Fruit fly (Drosophila melanogaster): Measurements from ENCODE around the gene Cht7.

Cht7 gene

DNA sequence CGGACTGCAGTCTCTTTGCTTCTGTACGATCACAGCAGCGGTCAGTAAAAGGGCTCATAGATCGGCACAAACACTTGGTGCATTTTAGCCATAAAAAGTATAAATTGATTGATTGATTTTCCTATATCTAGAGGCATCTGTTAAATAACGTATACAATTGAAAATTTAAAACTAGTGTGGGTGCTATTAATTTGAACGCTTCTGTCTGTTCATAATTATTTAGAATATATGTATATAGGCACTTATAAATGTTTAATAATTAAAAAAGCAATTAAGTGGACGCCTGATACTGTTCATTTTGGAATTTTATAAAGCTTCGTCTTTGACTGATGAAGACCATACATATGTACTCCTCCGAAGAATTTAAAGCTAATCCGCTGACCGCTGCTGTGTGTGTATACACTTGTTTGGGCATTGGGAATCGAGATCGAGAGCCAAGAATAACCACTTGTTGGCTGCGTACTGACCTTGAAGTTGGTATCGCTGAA, 61.5 kb downstream of the Cht7 start (continued):
- TF ChIP-seq usp (GFP tag; optimal IDR thresholded peaks at IDR 0.05) (no peak), H2.0 (GFP tag; IDR thresholded peaks at IDR 0.05) (no peak), CG14710 (tag; optimal IDR thresholded peaks at IDR 0.05) (peak; percentile 25), TFAM (GFP tag; optimal IDR thresholded peaks at IDR 0.05) (no peak), CG11696 (GFP tag; IDR thresholded peaks at IDR 0.05) (peak; percentile 70), CG11085 (GFP tag; IDR thresholded peaks at IDR 0.05) (no peak), Sox100B (GFP tag; optimal IDR thresholded peaks at IDR 0.05) (peak; percentile 49), Stat92E (GFP tag; optimal IDR thresholded peaks at IDR 0.05) (no peak), eve (GFP tag; optimal IDR thresholded peaks at IDR 0.05) (no peak), CG17359 (tag; optimal IDR thresholded peaks at IDR 0.05) (peak; percentile 57), CG10366 (GFP tag; IDR thresholded peaks at IDR 0.05) (0 out of 2 replicates have a peak, but pooled peaks have one; percentile 16), bsh (GFP tag; optimal IDR thresholded peaks at IDR 0.05) (peak; percentile 47 to 81), HHEX (GFP tag; optimal IDR thresholded peaks at IDR 0.05) (peak; percentile 10), sqz (GFP tag; optimal IDR thresholded peaks at IDR 0.05) (no peak), CG17361 (GFP tag; IDR thresholded peaks at IDR 0.05) (0 out of 3 replicates have a peak, but pooled peaks have one; percentile 47), crp (GFP tag; optimal IDR thresholded peaks at IDR 0.05) (no peak), Oaz (GFP tag; IDR thresholded peaks at IDR 0.05) (no peak), ac (GFP tag; optimal IDR thresholded peaks at IDR 0.05) (no peak), dati (GFP tag; IDR thresholded peaks at IDR 0.05) (no peak), ssp (GFP tag; IDR thresholded peaks at IDR 0.05) (no peak), CoRest (tag; optimal IDR thresholded peaks at IDR 0.05) (peak; percentile 42), twi (tag; optimal IDR thresholded peaks at IDR 0.05) (no peak), esg (GFP tag; conservative IDR thresholded peaks at IDR 0.05) (no peak; the same call in 1 of the 2 replicates), eyg (GFP tag; optimal IDR thresholded peaks at IDR 0.05) (no peak), ERR (GFP tag; optimal IDR thresholded peaks at IDR 0.05) (no peak), zen2 (GFP tag; IDR thresholded peaks at IDR 0.05; ENCODE audit: partially characterized antibody) (no peak), Rx (GFP tag; IDR thresholded peaks at IDR 0.05) (0 out of 2 replicates have a peak, but pooled peaks have one; percentile 4), zfh2 (GFP tag; optimal IDR thresholded peaks at IDR 0.05) (no peak), zfh1 (GFP tag; IDR thresholded peaks at IDR 0.05) (no peak), CG9215 (GFP tag; IDR thresholded peaks at IDR 0.05) (peak; percentile 5; the same call in 1 of the 2 replicates), CG14860 (GFP tag; IDR thresholded peaks at IDR 0.05; ENCODE audit: partially characterized antibody) (no peak), tx (GFP tag; optimal IDR thresholded peaks at IDR 0.05) (no peak), Sry-β (GFP tag; optimal IDR thresholded peaks at IDR 0.05) (no peak), CG9797 (GFP tag; optimal IDR thresholded peaks at IDR 0.05) (no peak), CG10979 (tag; optimal IDR thresholded peaks at IDR 0.05) (peak; percentile 42), da (GFP tag; optimal IDR thresholded peaks at IDR 0.05) (no peak), Mad (GFP tag; optimal IDR thresholded peaks at IDR 0.05) (no peak), ro (GFP tag; IDR thresholded peaks at IDR 0.05) (no peak), insv (GFP tag; optimal IDR thresholded peaks at IDR 0.05) (no peak), zf30C (GFP tag; optimal IDR thresholded peaks at IDR 0.05) (no peak), CG2129 (GFP tag; IDR thresholded peaks at IDR 0.05; ENCODE audit: partially characterized antibody) (no peak), Hmr (GFP tag; optimal IDR thresholded peaks at IDR 0.05) (peak; percentile 19), CG9876 (GFP tag; optimal IDR thresholded peaks at IDR 0.05) (no peak), pnt (GFP tag; optimal IDR thresholded peaks at IDR 0.05) (no peak), CkIIα-i1 (GFP tag; IDR thresholded peaks at IDR 0.05) (no peak), MTF-1 (GFP tag; optimal IDR thresholded peaks at IDR 0.05; ENCODE audit: borderline replicate concordance) (no peak), CG7357 (GFP tag; IDR thresholded peaks at IDR 0.05) (0 out of 3 replicates have a peak, but pooled peaks have one; percentile 17), CG4617 (GFP tag; optimal IDR thresholded peaks at IDR 0.05; ENCODE audit: borderline replicate concordance) (no peak), Ada2b (GFP tag; IDR thresholded peaks at IDR 0.05) (no peak), CG7928 (GFP tag; optimal IDR thresholded peaks at IDR 0.05) (no peak)

Data from whole organism, embryonic.